Worm (Caenorhabditis elegans) whole organism, late embryonic: ENCODE measurements around the gene Y67H2A.7.
A peak's percentile ranks its signal among the peaks of the same experiment; 100 is the strongest.

Experiments
- C08G9.2 ChIP-seq: sonication (generic microtip); optimal IDR thresholded peaks from 2 replicates; lab custom pipeline; 2016; ENCODE audit warnings: mild to moderate bottlenecking, missing genetic modification characterization, moderate library complexity, missing compliant biosample characterization
- C38D4.7 ChIP-seq: fragments of 200-800 bp; sonication (Bioruptor generic); optimal IDR thresholded peaks from 2 replicates; lab custom pipeline; 2018; ENCODE audit warnings: mild to moderate bottlenecking, missing genetic modification characterization, moderate library complexity, missing compliant biosample characterization
- F13H6.1 ChIP-seq: sonication (generic microtip); optimal IDR thresholded peaks from 2 replicates; lab custom pipeline; 2016; ENCODE audit warnings: missing genetic modification characterization, missing compliant biosample characterization
- K09A11.1 ChIP-seq: sonication (generic microtip); optimal IDR thresholded peaks from 2 replicates; lab custom pipeline; 2017; ENCODE audit warnings: antibody characterized with exemption, mild to moderate bottlenecking, missing genetic modification characterization, missing compliant biosample characterization; ENCODE audit not compliant: insufficient read depth
- T23F11.4 ChIP-seq: fragments of 200-800 bp; sonication (Bioruptor generic); optimal IDR thresholded peaks from 2 replicates; lab custom pipeline; 2018; ENCODE audit warnings: mild to moderate bottlenecking, missing genetic modification characterization, missing compliant biosample characterization
- Y22D7AL.16 ChIP-seq: sonication (generic microtip); optimal IDR thresholded peaks from 2 replicates; lab custom pipeline; 2016; ENCODE audit warnings: missing genetic modification characterization, missing compliant biosample characterization
- ama-1 ChIP-seq: fragments of 150-350 bp; optimal IDR thresholded peaks from 2 replicates; lab custom pipeline; 2014
- ceh-14 ChIP-seq: sonication (generic microtip); optimal IDR thresholded peaks from 2 replicates; lab custom pipeline; 2016; ENCODE audit warnings: missing genotype, missing genetic modification characterization, missing compliant biosample characterization
- ceh-19 ChIP-seq: fragments of 200-800 bp; sonication (Bioruptor generic); optimal IDR thresholded peaks from 2 replicates; lab custom pipeline; 2018; ENCODE audit warnings: mild to moderate bottlenecking, missing genetic modification characterization, missing compliant biosample characterization
- ceh-2 ChIP-seq: sonication (generic microtip); optimal IDR thresholded peaks from 2 replicates; lab custom pipeline; 2016; ENCODE audit warnings: missing genotype, missing genetic modification characterization, missing compliant biosample characterization
- ceh-22 ChIP-seq: sonication (generic microtip); optimal IDR thresholded peaks from 2 replicates; lab custom pipeline; 2017; ENCODE audit warnings: missing biosample characterization, missing genetic modification characterization
- ceh-24 ChIP-seq: sonication (generic microtip); optimal IDR thresholded peaks from 2 replicates; lab custom pipeline; 2016; ENCODE audit warnings: mild to moderate bottlenecking, missing genetic modification characterization, missing compliant biosample characterization
- ceh-31 ChIP-seq: sonication (generic microtip); optimal IDR thresholded peaks from 2 replicates; lab custom pipeline; 2016; ENCODE audit warnings: missing genetic modification characterization, missing compliant biosample characterization
- ceh-34 ChIP-seq: sonication (generic microtip); optimal IDR thresholded peaks from 2 replicates; lab custom pipeline; 2016; ENCODE audit warnings: mild to moderate bottlenecking, missing genetic modification characterization, missing compliant biosample characterization
- ceh-48 ChIP-seq: sonication (generic microtip); optimal IDR thresholded peaks from 2 replicates; lab custom pipeline; 2016; ENCODE audit warnings: missing genetic modification characterization, inconsistent platforms, missing compliant biosample characterization
- che-1 ChIP-seq: sonication (generic microtip); optimal IDR thresholded peaks from 2 replicates; lab custom pipeline; 2016; ENCODE audit warnings: mild to moderate bottlenecking, missing genetic modification characterization, missing compliant biosample characterization
- dmd-4 ChIP-seq: sonication (generic microtip); optimal IDR thresholded peaks from 2 replicates; lab custom pipeline; 2016; ENCODE audit warnings: borderline replicate concordance, missing genetic modification characterization, missing compliant biosample characterization
- elt-2 ChIP-seq: sonication (generic microtip); optimal IDR thresholded peaks from 2 replicates; lab custom pipeline; 2016; ENCODE audit warnings: missing genetic modification reagents, missing genetic modification characterization, missing compliant biosample characterization
- elt-4 ChIP-seq: sonication (generic microtip); optimal IDR thresholded peaks from 2 replicates; lab custom pipeline; 2016; ENCODE audit warnings: missing genetic modification characterization, missing compliant biosample characterization
- ets-4 ChIP-seq: sonication (generic microtip); optimal IDR thresholded peaks from 2 replicates; lab custom pipeline; 2016; ENCODE audit warnings: missing genetic modification characterization, missing compliant biosample characterization
- fkh-10 ChIP-seq: fragments of 150-350 bp; optimal IDR thresholded peaks from 2 replicates; lab custom pipeline; 2014; ENCODE audit warnings: missing biosample characterization, missing genetic modification reagents, missing genetic modification characterization
- gmeb-2 ChIP-seq: sonication (generic microtip); optimal IDR thresholded peaks from 2 replicates; lab custom pipeline; 2016; ENCODE audit warnings: missing genetic modification characterization, inconsistent platforms, missing compliant biosample characterization
- hlh-13 ChIP-seq: fragments of 200-800 bp; sonication (Bioruptor generic); optimal IDR thresholded peaks from 2 replicates; lab custom pipeline; 2018; ENCODE audit warnings: mild to moderate bottlenecking, missing genetic modification characterization, missing compliant biosample characterization
- hlh-8 ChIP-seq: sonication (generic microtip); optimal IDR thresholded peaks from 2 replicates; lab custom pipeline; 2016; ENCODE audit warnings: missing genotype, missing genetic modification characterization, missing compliant biosample characterization
- lin-11 ChIP-seq: fragments of 200-800 bp; sonication (Bioruptor generic); optimal IDR thresholded peaks from 2 replicates; lab custom pipeline; 2018; ENCODE audit warnings: mild to moderate bottlenecking, missing genetic modification characterization, missing compliant biosample characterization
- madf-2 ChIP-seq: sonication (generic microtip); optimal IDR thresholded peaks from 2 replicates; lab custom pipeline; 2017; ENCODE audit warnings: missing genetic modification characterization, missing compliant biosample characterization
- mec-3 ChIP-seq: sonication (generic microtip); optimal IDR thresholded peaks from 2 replicates; lab custom pipeline; 2016; ENCODE audit warnings: borderline replicate concordance, missing genetic modification characterization, missing compliant biosample characterization
- nfya-1 ChIP-seq: sonication (generic microtip); optimal IDR thresholded peaks from 2 replicates; lab custom pipeline; 2017; ENCODE audit warnings: missing genetic modification characterization, mild to moderate bottlenecking, missing compliant biosample characterization, antibody characterized with exemption, moderate library complexity
- nhr-11 ChIP-seq: fragments of 150-350 bp; optimal IDR thresholded peaks from 2 replicates; lab custom pipeline; 2014; ENCODE audit warnings: missing biosample characterization, missing genetic modification characterization
- nhr-232 ChIP-seq: sonication (generic microtip); optimal IDR thresholded peaks from 2 replicates; lab custom pipeline; 2016; ENCODE audit warnings: missing genetic modification characterization, missing compliant biosample characterization
- odd-2 ChIP-seq: sonication (generic microtip); optimal IDR thresholded peaks from 2 replicates; lab custom pipeline; 2017; ENCODE audit warnings: antibody characterized with exemption, mild to moderate bottlenecking, missing genetic modification characterization, missing compliant biosample characterization
- pag-3 ChIP-seq: sonication (generic microtip); optimal IDR thresholded peaks from 2 replicates; lab custom pipeline; 2016; ENCODE audit warnings: missing compliant biosample characterization, missing genetic modification characterization, borderline replicate concordance
- pha-2 ChIP-seq: sonication (generic microtip); optimal IDR thresholded peaks from 2 replicates; lab custom pipeline; 2017; ENCODE audit warnings: mild to moderate bottlenecking, missing genetic modification characterization, missing compliant biosample characterization
- pha-4 ChIP-seq: fragments of 150-350 bp; optimal IDR thresholded peaks from 2 replicates; lab custom pipeline; 2018; ENCODE audit warnings: missing biosample characterization, missing genetic modification reagents, missing genetic modification characterization
- rnt-1 ChIP-seq: sonication (generic microtip); optimal IDR thresholded peaks from 2 replicates; lab custom pipeline; 2016; ENCODE audit warnings: missing genetic modification characterization, missing compliant biosample characterization
- sdc-2 ChIP-seq: sonication (generic microtip); optimal IDR thresholded peaks from 2 replicates; lab custom pipeline; 2016; ENCODE audit warnings: missing genotype, missing genetic modification characterization, missing compliant biosample characterization
- syd-9 ChIP-seq: sonication (generic microtip); optimal IDR thresholded peaks from 2 replicates; lab custom pipeline; 2016; ENCODE audit warnings: mild to moderate bottlenecking, missing genetic modification characterization, moderate library complexity, missing compliant biosample characterization
- tbx-2 ChIP-seq: sonication (generic microtip); optimal IDR thresholded peaks from 2 replicates; lab custom pipeline; 2016; ENCODE audit warnings: missing genetic modification characterization, missing compliant biosample characterization
- tbx-7 ChIP-seq: sonication (generic microtip); optimal IDR thresholded peaks from 2 replicates; lab custom pipeline; 2016; ENCODE audit warnings: missing genotype, missing genetic modification characterization, missing compliant biosample characterization
- ttx-3 ChIP-seq: sonication (generic microtip); optimal IDR thresholded peaks from 2 replicates; lab custom pipeline; 2016; ENCODE audit warnings: missing genetic modification reagents, missing genetic modification characterization, missing compliant biosample characterization
- unc-3 ChIP-seq, 2 experiments: fragments of 200-800 bp in 1 of 2; sonication (Bioruptor generic) in 1 of 2; sonication (generic microtip) in 1 of 2; conservative IDR thresholded peaks in 1 of 2; optimal IDR thresholded peaks in 1 of 2; 2 replicates each; pipeline versions ENCODE4 v1.3.6 to Lab custom; 2016 to 2022; ENCODE audit warnings: missing compliant biosample characterization in 2 of 2, missing genetic modification characterization in 2 of 2, missing genetic modification reagents in 1 of 2
- unc-55 ChIP-seq: sonication (generic microtip); optimal IDR thresholded peaks from 2 replicates; lab custom pipeline; 2017; ENCODE audit warnings: missing biosample characterization, missing genetic modification reagents, missing genetic modification characterization
- zip-5 ChIP-seq: sonication (generic microtip); optimal IDR thresholded peaks from 2 replicates; lab custom pipeline; 2016; ENCODE audit warnings: missing genetic modification characterization, missing compliant biosample characterization
- ztf-16 ChIP-seq: sonication (generic microtip); optimal IDR thresholded peaks from 2 replicates; lab custom pipeline; 2017; ENCODE audit warnings: missing genetic modification characterization, missing compliant biosample characterization

Gene Y67H2A.7

DNA sequence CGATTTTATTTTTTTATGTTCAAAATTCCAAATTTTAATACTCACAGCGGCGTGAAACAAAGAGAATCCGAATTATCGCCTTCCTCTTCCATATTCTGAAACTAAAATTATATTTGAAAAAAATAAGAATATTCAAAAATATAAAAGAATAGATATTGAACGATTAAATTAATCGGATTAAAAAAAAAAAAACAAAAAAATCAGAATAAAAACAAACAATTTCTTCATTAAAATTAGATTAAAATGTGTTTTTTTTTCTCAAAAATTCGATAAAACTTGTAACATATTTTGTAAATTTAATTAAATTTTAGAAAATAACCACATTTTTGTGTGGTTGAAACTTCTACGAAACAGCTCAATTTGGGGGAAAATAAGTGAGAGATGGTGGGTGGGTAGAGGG, 20.8 kb upstream of the Y67H2A.7 start, which contains the start of gene cpsf-3:
Gene cpsf-3 (minus strand): TSS at position 101 of the 400 bp plus-strand sequence.
- TF ChIP-seq nhr-232 (tag; lab: Kevin White, UChicago) = no peak
- TF ChIP-seq ceh-2 (tag; lab: Kevin White, UChicago) = no peak
- TF ChIP-seq ceh-14 (tag; lab: Kevin White, UChicago) = no peak
- TF ChIP-seq C38D4.7 = no peak
- TF ChIP-seq nfya-1 = no peak
- TF ChIP-seq elt-2 (tag; lab: Kevin White, UChicago) = no peak
- TF ChIP-seq lin-11 = no peak
- no peak for TF ChIP-seq C08G9.2 (tag; lab: Kevin White, UChicago)
- TF ChIP-seq pha-4 (tag; lab: Kevin White, UChicago) = no peak
- no peak for TF ChIP-seq T23F11.4 (GFP tag; lab: Kevin White, UChicago)
- TF ChIP-seq gmeb-2 = no peak
- no peak for TF ChIP-seq ets-4
- no peak for TF ChIP-seq pha-2
- TF ChIP-seq tbx-7 (tag; lab: Kevin White, UChicago) = no peak
- TF ChIP-seq ceh-31 = no peak
- no peak for TF ChIP-seq ama-1 (lab: Kevin White, UChicago)
- TF ChIP-seq dmd-4 = no peak

- TF ChIP-seq nfya-1 = no peak
- peak; percentile 22 for TF ChIP-seq tbx-7 (tag; lab: Kevin White, UChicago)
- TF ChIP-seq K09A11.1 = no peak
- no peak for TF ChIP-seq ceh-48
- no peak for TF ChIP-seq nhr-11
- no peak for TF ChIP-seq ceh-19 (GFP tag; lab: Kevin White, UChicago)
- TF ChIP-seq rnt-1 (tag; lab: Kevin White, UChicago) = no peak
- TF ChIP-seq ceh-2 (tag; lab: Kevin White, UChicago) = peak; percentile 72
- no peak for TF ChIP-seq pag-3 (tag; lab: Kevin White, UChicago)
- TF ChIP-seq ztf-16 (tag; lab: Kevin White, UChicago) = no peak
- TF ChIP-seq unc-55 (GFP tag; lab: Kevin White, UChicago) = no peak
- TF ChIP-seq elt-2 (tag; lab: Kevin White, UChicago) = peak; percentile 47
- TF ChIP-seq tbx-2 (tag; lab: Kevin White, UChicago) = no peak
- TF ChIP-seq elt-4 (tag; lab: Kevin White, UChicago) = no peak
- TF ChIP-seq ceh-31 = peak; percentile 77
- peak; percentile 23 for TF ChIP-seq hlh-8 (tag; lab: Kevin White, UChicago)
- no peak for TF ChIP-seq F13H6.1
- peak; percentile 26 for TF ChIP-seq ets-4
- TF ChIP-seq ceh-24 (tag; lab: Kevin White, UChicago) = no peak
- TF ChIP-seq unc-3 (GFP tag; conservative IDR thresholded peaks at IDR 0.05; lab: Robert Waterston, UW) = no peak
- no peak for TF ChIP-seq unc-3 (tag; optimal IDR thresholded peaks at IDR 0.05; lab: Kevin White, UChicago)
- TF ChIP-seq ceh-34 (tag; lab: Kevin White, UChicago) = no peak
- TF ChIP-seq syd-9 (tag; lab: Kevin White, UChicago) = no peak
- peak; percentile 57 for TF ChIP-seq zip-5 (tag; lab: Kevin White, UChicago)
- no peak for TF ChIP-seq ceh-22
- TF ChIP-seq ttx-3 (tag; lab: Kevin White, UChicago) = peak; percentile 7
- peak; percentile 80 for TF ChIP-seq C08G9.2 (tag; lab: Kevin White, UChicago)
- no peak for TF ChIP-seq gmeb-2
- no peak for TF ChIP-seq sdc-2 (tag; lab: Kevin White, UChicago)
- TF ChIP-seq che-1 (tag; lab: Kevin White, UChicago) = no peak
These were observed 14.2 kb upstream of the Y67H2A.7 start, which contains the start of gene Y67H2A.10 for ce11 chrIV:13289321-13289720. TSS of gene Y67H2A.10 (minus strand) at chrIV:13289504.

DNA sequence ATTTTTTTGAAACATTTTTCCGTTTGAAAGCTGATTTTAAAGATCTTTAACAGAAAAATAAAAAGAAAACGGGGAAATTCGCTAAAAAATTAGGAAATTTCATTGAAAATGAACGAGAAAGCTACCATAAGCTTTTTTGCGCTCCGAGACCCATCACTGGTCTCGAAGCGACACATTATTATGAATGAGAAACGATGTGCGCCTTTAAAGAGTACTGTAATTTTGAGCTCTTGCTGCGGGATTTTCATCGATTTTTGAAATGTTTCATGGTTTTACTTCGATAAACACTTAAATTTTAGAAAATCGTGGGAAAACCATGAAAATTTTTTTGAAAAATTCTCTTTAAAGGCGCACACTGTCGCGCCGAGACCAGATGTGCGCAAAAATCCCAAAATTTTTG, 13.3 kb upstream of the Y67H2A.7 start:
- TF ChIP-seq ceh-22 = no peak
- no peak for TF ChIP-seq ztf-16 (tag; lab: Kevin White, UChicago)
- no peak for TF ChIP-seq elt-2 (tag; lab: Kevin White, UChicago)
- TF ChIP-seq pag-3 (tag; lab: Kevin White, UChicago) = no peak
- no peak for TF ChIP-seq Y22D7AL.16 (tag; lab: Kevin White, UChicago)
- TF ChIP-seq syd-9 (tag; lab: Kevin White, UChicago) = no peak
- TF ChIP-seq pha-4 (tag; lab: Kevin White, UChicago) = no peak
- TF ChIP-seq odd-2 (tag; lab: Kevin White, UChicago) = no peak
- no peak for TF ChIP-seq rnt-1 (tag; lab: Kevin White, UChicago)
- TF ChIP-seq C08G9.2 (tag; lab: Kevin White, UChicago) = no peak
- no peak for TF ChIP-seq mec-3 (tag; lab: Kevin White, UChicago)
- no peak for TF ChIP-seq madf-2 (tag; lab: Kevin White, UChicago)
- TF ChIP-seq hlh-13 (GFP tag; lab: Kevin White, UChicago) = no peak
- no peak for TF ChIP-seq C38D4.7
- TF ChIP-seq K09A11.1 = no peak
- no peak for TF ChIP-seq fkh-10 (GFP tag; lab: Kevin White, UChicago)
- TF ChIP-seq ttx-3 (tag; lab: Kevin White, UChicago) = no peak
